Worm (Caenorhabditis elegans): ENCODE measurements around the gene tdo-2.
A peak's percentile ranks its signal among the peaks of the same experiment; 100 is the strongest.

tdo-2 gene

ce11 chrIII:5949817-5950216 lies 30.1 kb upstream of the tdo-2 start:
- TF ChIP-seq W03F9.2 (tag; optimal IDR thresholded peaks at IDR 0.05) (no peak), dao-5 (tag; optimal IDR thresholded peaks at IDR 0.05) (no peak), him-1 (tag; optimal IDR thresholded peaks at IDR 0.05) (no peak)

- TF ChIP-seq him-1 (tag; optimal IDR thresholded peaks at IDR 0.05) (no peak), W03F9.2 (tag; optimal IDR thresholded peaks at IDR 0.05) (no peak), dao-5 (tag; optimal IDR thresholded peaks at IDR 0.05) (no peak)
These were observed 29.2 kb upstream of the tdo-2 start for ce11 chrIII:5948986-5949385.

ce11 chrIII:5948162-5948933 lies 28.6 kb upstream of the tdo-2 start, which contains the start of the genes F25B5.6 and F25B5.3:
TSS of gene F25B5.6 (minus strand) at chrIII:5948733.
TSS of gene F25B5.3 (plus strand) at chrIII:5948883.
- TF ChIP-seq dao-5 (tag; optimal IDR thresholded peaks at IDR 0.05) (no peak), W03F9.2 (tag; optimal IDR thresholded peaks at IDR 0.05) (no peak), him-1 (tag; optimal IDR thresholded peaks at IDR 0.05) (no peak)

DNA sequence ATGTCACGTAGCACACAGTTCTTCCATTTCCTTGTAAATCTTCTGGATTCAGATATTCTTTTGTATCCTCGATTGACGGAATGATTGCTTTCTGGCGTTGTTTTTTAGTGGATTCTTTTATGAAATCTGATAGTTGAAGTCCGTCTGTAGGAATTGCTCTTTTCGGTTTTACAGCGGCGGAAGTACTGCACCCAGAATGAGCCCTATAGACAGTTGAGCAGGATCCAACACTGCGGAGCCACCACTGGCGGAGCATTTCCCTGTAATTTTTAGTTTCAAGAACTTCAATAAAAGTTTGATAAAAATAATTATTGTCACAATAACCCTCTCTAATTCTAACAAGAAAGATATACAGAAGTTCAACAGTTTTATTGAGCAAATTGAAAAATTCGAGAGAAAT lies 26.1 kb upstream of the tdo-2 start, which contains the start of gene F25B5.5:
Gene F25B5.5 (minus strand): TSS at position 260 of the 400 bp plus-strand sequence.
- TF ChIP-seq dao-5 (tag; optimal IDR thresholded peaks at IDR 0.05) = no peak
- TF ChIP-seq him-1 (tag; optimal IDR thresholded peaks at IDR 0.05) = no peak
- TF ChIP-seq W03F9.2 (tag; optimal IDR thresholded peaks at IDR 0.05) = no peak

DNA sequence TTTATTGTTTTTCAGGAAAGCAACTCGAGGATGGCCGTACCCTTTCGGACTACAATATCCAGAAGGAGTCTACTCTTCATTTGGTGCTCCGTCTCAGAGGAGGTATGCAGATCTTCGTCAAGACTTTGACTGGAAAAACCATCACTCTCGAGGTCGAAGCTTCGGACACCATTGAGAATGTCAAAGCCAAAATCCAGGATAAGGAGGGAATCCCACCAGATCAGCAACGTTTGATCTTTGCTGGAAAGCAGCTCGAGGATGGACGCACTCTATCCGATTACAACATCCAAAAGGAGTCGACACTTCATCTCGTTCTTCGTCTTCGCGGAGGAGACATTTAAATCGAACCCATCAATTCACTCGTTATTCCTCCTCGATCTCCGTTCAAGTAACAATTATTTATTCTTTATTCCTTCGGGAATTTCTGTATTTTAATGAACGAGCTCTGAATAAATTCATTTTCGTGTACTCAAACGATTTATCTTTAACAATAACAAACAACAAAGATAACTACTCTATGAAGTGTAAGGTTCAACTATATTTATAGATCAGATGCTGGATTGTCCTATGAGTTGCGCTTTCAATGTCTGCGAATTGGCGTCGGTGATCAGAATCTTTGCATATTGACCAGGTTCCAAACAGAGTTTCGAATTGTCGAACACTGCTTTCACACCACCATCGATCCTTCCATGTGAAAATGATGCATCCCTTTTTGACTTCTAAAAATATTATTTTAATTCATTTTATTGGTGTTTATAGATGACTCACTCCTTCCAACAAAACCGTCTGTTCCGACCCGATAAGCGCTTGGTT lies 23.8 kb upstream of the tdo-2 start:
- TF ChIP-seq dao-5 (tag; optimal IDR thresholded peaks at IDR 0.05) (peak; percentile 15), him-1 (tag; optimal IDR thresholded peaks at IDR 0.05) (peak; percentile 45), W03F9.2 (tag; optimal IDR thresholded peaks at IDR 0.05) (peak; percentile 50)

DNA sequence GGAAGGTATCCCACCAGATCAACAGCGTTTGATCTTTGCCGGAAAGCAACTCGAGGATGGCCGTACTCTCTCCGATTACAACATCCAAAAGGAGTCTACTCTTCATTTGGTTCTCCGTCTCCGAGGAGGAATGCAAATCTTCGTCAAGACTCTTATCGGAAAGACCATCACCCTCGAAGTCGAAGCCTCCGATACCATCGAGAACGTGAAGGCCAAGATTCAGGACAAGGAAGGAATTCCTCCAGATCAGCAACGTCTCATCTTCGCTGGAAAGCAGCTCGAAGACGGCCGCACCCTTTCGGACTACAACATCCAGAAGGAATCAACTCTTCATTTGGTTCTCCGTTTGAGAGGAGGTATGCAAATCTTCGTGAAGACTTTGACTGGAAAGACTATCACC lies 22.3 kb upstream of the tdo-2 start:
- TF ChIP-seq dao-5 (tag; optimal IDR thresholded peaks at IDR 0.05) = no peak
- TF ChIP-seq him-1 (tag; optimal IDR thresholded peaks at IDR 0.05) = no peak
- TF ChIP-seq W03F9.2 (tag; optimal IDR thresholded peaks at IDR 0.05) = no peak

ce11 chrIII:5940525-5940974 lies 20.8 kb upstream of the tdo-2 start:
- TF ChIP-seq dao-5 (tag; optimal IDR thresholded peaks at IDR 0.05) (no peak), W03F9.2 (tag; optimal IDR thresholded peaks at IDR 0.05) (peak; percentile 59), him-1 (tag; optimal IDR thresholded peaks at IDR 0.05) (peak; percentile 17)

DNA sequence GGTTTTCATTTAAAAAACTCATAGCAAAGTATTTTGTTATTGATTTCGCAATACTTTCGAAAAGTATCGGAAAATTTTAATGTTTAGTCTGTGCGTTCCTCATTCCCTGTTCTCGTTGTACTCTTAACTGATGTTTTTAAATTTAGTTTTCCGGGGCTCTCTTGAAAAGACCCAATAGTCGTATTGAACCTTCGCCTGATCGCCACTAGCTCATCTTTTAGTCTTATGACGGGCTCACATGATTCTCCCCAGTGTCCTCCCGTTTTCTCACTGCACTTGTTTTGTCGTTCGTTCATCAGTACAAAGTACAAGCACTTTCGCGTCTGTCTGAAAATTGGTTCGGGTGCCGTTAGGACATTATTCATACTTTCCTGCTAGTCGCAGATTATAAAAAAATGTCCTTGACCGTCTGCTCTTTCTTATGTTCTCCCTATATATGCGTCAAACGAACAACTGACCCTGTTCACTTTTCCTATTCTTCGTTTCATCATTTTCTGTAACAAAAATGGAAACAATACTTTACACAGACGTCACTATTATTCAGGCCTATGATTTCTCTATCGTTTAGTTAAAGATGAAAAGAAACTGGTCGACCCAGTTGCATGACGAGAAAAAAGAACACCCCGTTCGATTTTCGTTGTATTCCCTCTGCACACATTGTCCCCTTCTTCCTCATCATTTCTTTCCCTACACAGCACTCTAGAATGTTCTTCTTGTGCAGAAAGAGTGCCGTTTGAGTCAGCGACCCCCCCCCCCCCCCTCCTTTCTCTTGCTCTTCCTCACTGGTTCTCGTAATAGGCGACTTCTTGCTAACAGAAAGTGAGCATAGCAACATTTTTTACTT lies 19.9 kb upstream of the tdo-2 start, which contains the start of gene ubq-1:
Gene ubq-1 (plus strand): TSS at position 802 of the 844 bp plus-strand sequence.
- TF ChIP-seq W03F9.2 (tag; optimal IDR thresholded peaks at IDR 0.05) = no peak
- no peak for TF ChIP-seq dao-5 (tag; optimal IDR thresholded peaks at IDR 0.05)
- no peak for TF ChIP-seq him-1 (tag; optimal IDR thresholded peaks at IDR 0.05)

ce11 chrIII:5938790-5939452 lies 19.2 kb upstream of the tdo-2 start:
- no peak for TF ChIP-seq dao-5 (tag; optimal IDR thresholded peaks at IDR 0.05)
- no peak for TF ChIP-seq him-1 (tag; optimal IDR thresholded peaks at IDR 0.05)
- TF ChIP-seq W03F9.2 (tag; optimal IDR thresholded peaks at IDR 0.05) = peak; percentile 11

DNA sequence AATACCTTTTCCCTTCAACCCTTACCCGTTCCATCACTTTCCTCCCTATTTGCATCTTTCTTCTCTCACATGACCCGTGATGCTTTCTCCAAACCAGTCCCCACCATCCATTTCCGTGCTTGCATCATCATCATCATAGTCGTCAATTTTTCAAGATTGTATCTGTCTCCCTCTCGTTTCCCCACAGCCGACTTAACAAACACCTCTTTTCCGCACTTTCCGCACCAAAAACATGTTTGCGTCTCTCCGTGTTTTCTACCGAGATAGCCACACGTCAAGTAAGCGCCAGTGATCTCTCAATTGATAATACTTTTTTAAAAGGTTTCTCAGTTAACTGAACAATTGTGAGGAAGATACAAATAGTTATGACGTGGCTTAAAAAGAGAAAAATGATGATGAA lies 18.3 kb upstream of the tdo-2 start:
- TF ChIP-seq him-1 (tag; optimal IDR thresholded peaks at IDR 0.05) (no peak), W03F9.2 (tag; optimal IDR thresholded peaks at IDR 0.05) (peak; percentile 62)

ce11 chrIII:5936992-5937391 lies 17.2 kb upstream of the tdo-2 start, which contains the start of gene EGAP1.1:
TSS of gene EGAP1.1 (minus strand) at chrIII:5937220.
- TF ChIP-seq W03F9.2 (tag; optimal IDR thresholded peaks at IDR 0.05) = no peak
- no peak for TF ChIP-seq him-1 (tag; optimal IDR thresholded peaks at IDR 0.05)
- TF ChIP-seq dao-5 (tag; optimal IDR thresholded peaks at IDR 0.05) = no peak

- no peak for TF ChIP-seq W03F9.2 (tag; optimal IDR thresholded peaks at IDR 0.05)
These were observed 14.4 kb upstream of the tdo-2 start for ce11 chrIII:5934138-5934658.

Data from whole organism, L4/young adult.